Worm (Caenorhabditis elegans) whole organism, L1 larva: ENCODE results near the gene spp-10.

ENCODE experiments used
- C04F5.9 ChIP-seq: sonication (generic microtip); optimal IDR thresholded peaks from 2 replicates; lab custom pipeline; 2016; ENCODE audit warnings: missing genetic modification characterization, missing compliant biosample characterization
- C16A3.4 ChIP-seq: fragments of 150-350 bp; optimal IDR thresholded peaks from 2 replicates; lab custom pipeline; 2014; ENCODE audit warnings: missing biosample characterization, missing genetic modification characterization
- C34B4.2 ChIP-seq: sonication (generic microtip); optimal IDR thresholded peaks from 2 replicates; lab custom pipeline; 2017; ENCODE audit warnings: mild to moderate bottlenecking, missing genetic modification characterization, missing compliant biosample characterization
- F16B12.6 ChIP-seq: fragments of 150-350 bp; optimal IDR thresholded peaks from 2 replicates; lab custom pipeline; 2014; ENCODE audit warnings: missing biosample characterization, missing genetic modification characterization
- Y116A8C.19 ChIP-seq: sonication (generic microtip); optimal IDR thresholded peaks from 2 replicates; lab custom pipeline; 2016; ENCODE audit warnings: missing compliant biosample characterization, missing genetic modification characterization, borderline replicate concordance
- blmp-1 ChIP-seq: fragments of 150-350 bp; optimal IDR thresholded peaks from 2 replicates; lab custom pipeline; 2014; ENCODE audit warnings: missing biosample characterization, missing genetic modification characterization
- ceh-63 ChIP-seq: fragments of 200-800 bp; sonication (Bioruptor generic); optimal IDR thresholded peaks from 2 replicates; lab custom pipeline; 2018; ENCODE audit warnings: mild to moderate bottlenecking, missing genetic modification characterization, missing compliant biosample characterization
- ceh-82 ChIP-seq, 3 experiments: fragments of 150-350 bp in 1 of 3; sonication (generic microtip) in 2 of 3; optimal IDR thresholded peaks; 2 replicates each; lab custom pipeline; 2014 to 2017; ENCODE audit warnings: missing biosample characterization in 3 of 3, missing genetic modification characterization in 3 of 3
- ceh-88 ChIP-seq: fragments of 200-800 bp; sonication (Bioruptor generic); IDR thresholded peaks from 2 replicates; pipeline ENCODE4 v1.3.6; 2022; ENCODE audit warnings: missing genetic modification characterization, missing compliant biosample characterization
- dpl-1 ChIP-seq, 3 experiments: fragments of 150-350 bp in 2 of 3; sonication (generic microtip) in 1 of 3; optimal IDR thresholded peaks; 2 replicates each; lab custom pipeline; 2014 to 2017; ENCODE audit warnings: missing biosample characterization in 3 of 3, missing genetic modification characterization in 3 of 3, missing genetic modification reagents in 3 of 3
- efl-1 ChIP-seq, 4 experiments: fragments of 150-350 bp; optimal IDR thresholded peaks in 3 of 4; peaks in 1 of 4; 1 replicate in 1 of 4; 2 replicates in 3 of 4; lab custom pipeline; 2014; ENCODE audit warnings: missing biosample characterization in 2 of 4, missing genetic modification characterization in 2 of 4, missing genetic modification reagents in 2 of 4
- efl-3 ChIP-seq: fragments of 200-800 bp; sonication (Bioruptor generic); optimal IDR thresholded peaks from 2 replicates; lab custom pipeline; 2018; ENCODE audit warnings: mild to moderate bottlenecking, missing genetic modification characterization, missing compliant biosample characterization
- egl-13 ChIP-seq: sonication (generic microtip); optimal IDR thresholded peaks from 2 replicates; lab custom pipeline; 2016; ENCODE audit warnings: missing genotype, missing genetic modification reagents, missing genetic modification characterization, missing compliant biosample characterization
- egl-27 ChIP-seq, 2 experiments: fragments of 150-350 bp in 1 of 2; sonication (generic microtip); optimal IDR thresholded peaks; 3 replicates each; lab custom pipeline; 2017 to 2018; ENCODE audit warnings: missing biosample characterization in 2 of 2, missing genetic modification characterization in 2 of 2, missing genetic modification reagents in 2 of 2
- elt-2 ChIP-seq: sonication (generic microtip); optimal IDR thresholded peaks from 2 replicates; lab custom pipeline; 2016; ENCODE audit warnings: missing genetic modification characterization, mild to moderate bottlenecking, inconsistent platforms, missing compliant biosample characterization, missing genetic modification reagents
- ets-5 ChIP-seq: fragments of 200-800 bp; sonication (Bioruptor generic); IDR thresholded peaks from 2 replicates; pipeline ENCODE4 v1.3.6; 2022; ENCODE audit warnings: missing genetic modification characterization, missing compliant biosample characterization
- grh-1 ChIP-seq: fragments of 200-800 bp; sonication (Bioruptor generic); IDR thresholded peaks from 2 replicates; pipeline ENCODE4 v1.3.6; 2022; ENCODE audit warnings: missing genetic modification reagents, missing genetic modification characterization, missing compliant biosample characterization
- hlh-17 ChIP-seq: fragments of 200-800 bp; sonication (Bioruptor generic); optimal IDR thresholded peaks from 2 replicates; lab custom pipeline; 2018; ENCODE audit warnings: missing genetic modification characterization, mild to moderate bottlenecking, missing compliant biosample characterization, moderate library complexity, borderline replicate concordance
- hpl-2 ChIP-seq: fragments of 150-350 bp; optimal IDR thresholded peaks from 2 replicates; lab custom pipeline; 2014; ENCODE audit warnings: missing biosample characterization, missing genetic modification reagents, missing genetic modification characterization
- irx-1 ChIP-seq: sonication (generic microtip); optimal IDR thresholded peaks from 2 replicates; lab custom pipeline; 2016; ENCODE audit warnings: missing genetic modification characterization, missing compliant biosample characterization
- isw-1 ChIP-seq: fragments of 200-800 bp; sonication (Bioruptor generic); IDR thresholded peaks from 2 replicates; pipeline ENCODE4 v1.3.6; 2022; ENCODE audit warnings: missing genetic modification characterization, missing compliant biosample characterization
- jun-1 ChIP-seq: fragments of 150-350 bp; optimal IDR thresholded peaks from 2 replicates; lab custom pipeline; 2014; ENCODE audit warnings: missing biosample characterization, missing genetic modification reagents, missing genetic modification characterization
- lin-13 ChIP-seq: fragments of 150-350 bp; optimal IDR thresholded peaks from 2 replicates; lab custom pipeline; 2014; ENCODE audit warnings: missing biosample characterization, missing genetic modification reagents, missing genetic modification characterization
- lin-35 ChIP-seq, 2 experiments: fragments of 150-350 bp; optimal IDR thresholded peaks; 2 replicates each; lab custom pipeline; 2014; ENCODE audit warnings: missing biosample characterization in 2 of 2, missing genetic modification characterization in 2 of 2, missing genetic modification reagents in 2 of 2
- lin-39 ChIP-seq: fragments of 150-350 bp; optimal IDR thresholded peaks from 2 replicates; lab custom pipeline; 2014; ENCODE audit warnings: missing biosample characterization, missing genetic modification reagents, missing genetic modification characterization
- lir-3 ChIP-seq: sonication (generic microtip); optimal IDR thresholded peaks from 2 replicates; lab custom pipeline; 2016; ENCODE audit warnings: mild to moderate bottlenecking, missing genetic modification characterization, moderate library complexity, missing compliant biosample characterization; ENCODE audit not compliant: poor library complexity
- mdl-1 ChIP-seq, 2 experiments: fragments of 150-350 bp; optimal IDR thresholded peaks; 2 replicates each; lab custom pipeline; 2014 to 2017; ENCODE audit warnings: missing biosample characterization in 2 of 2, missing genetic modification characterization in 2 of 2, inconsistent platforms in 1 of 2
- mef-2 ChIP-seq: fragments of 150-350 bp; optimal IDR thresholded peaks from 2 replicates; lab custom pipeline; 2014; ENCODE audit warnings: missing biosample characterization, missing genetic modification characterization
- mep-1 ChIP-seq: fragments of 150-350 bp; optimal IDR thresholded peaks from 2 replicates; lab custom pipeline; 2014; ENCODE audit warnings: missing biosample characterization, missing genetic modification characterization
- nhr-11 ChIP-seq: fragments of 150-350 bp; optimal IDR thresholded peaks from 2 replicates; lab custom pipeline; 2014; ENCODE audit warnings: missing biosample characterization, missing genetic modification characterization
- nhr-12 ChIP-seq: sonication (generic microtip); optimal IDR thresholded peaks from 2 replicates; lab custom pipeline; 2017; ENCODE audit warnings: missing biosample characterization, missing genetic modification characterization
- nhr-19 ChIP-seq: fragments of 200-800 bp; sonication (Bioruptor generic); conservative IDR thresholded peaks from 2 replicates; pipeline ENCODE4 v1.3.6; 2022; ENCODE audit warnings: missing genetic modification characterization, missing compliant biosample characterization
- nhr-84 ChIP-seq: sonication (generic microtip); optimal IDR thresholded peaks from 2 replicates; lab custom pipeline; 2017; ENCODE audit warnings: missing biosample characterization, missing genetic modification characterization
- nhr-85 ChIP-seq: sonication (generic microtip); peaks from one replicate; lab custom pipeline; 2016; ENCODE audit warnings: missing genetic modification characterization, inconsistent platforms, missing compliant biosample characterization
- nhr-90 ChIP-seq: sonication (generic microtip); optimal IDR thresholded peaks from 2 replicates; lab custom pipeline; 2016; ENCODE audit warnings: mild to moderate bottlenecking, missing genetic modification characterization, missing compliant biosample characterization; ENCODE audit not compliant: poor library complexity
- pqm-1 ChIP-seq: sonication (generic microtip); optimal IDR thresholded peaks from 3 replicates; lab custom pipeline; 2017; ENCODE audit warnings: missing biosample characterization, missing genetic modification characterization
- rnt-1 ChIP-seq: sonication (generic microtip); optimal IDR thresholded peaks from 2 replicates; lab custom pipeline; 2016; ENCODE audit warnings: mild to moderate bottlenecking, missing genetic modification characterization, moderate library complexity, missing compliant biosample characterization
- snpc-4 ChIP-seq: fragments of 150-350 bp; optimal IDR thresholded peaks from 2 replicates; lab custom pipeline; 2014; ENCODE audit warnings: missing biosample characterization, missing genetic modification characterization
- snu-23 ChIP-seq: sonication (generic microtip); optimal IDR thresholded peaks from 2 replicates; lab custom pipeline; 2016; ENCODE audit warnings: missing genetic modification characterization, missing compliant biosample characterization
- sup-37 ChIP-seq: fragments of 200-800 bp; sonication (Bioruptor generic); optimal IDR thresholded peaks from 2 replicates; lab custom pipeline; 2018; ENCODE audit warnings: mild to moderate bottlenecking, missing genetic modification characterization, missing compliant biosample characterization
- swsn-7 ChIP-seq: sonication (generic microtip); optimal IDR thresholded peaks from 2 replicates; lab custom pipeline; 2016; ENCODE audit warnings: missing genetic modification characterization, missing compliant biosample characterization
- tlp-1 ChIP-seq: fragments of 150-350 bp; optimal IDR thresholded peaks from 2 replicates; lab custom pipeline; 2014; ENCODE audit warnings: missing biosample characterization, missing genetic modification characterization
- unc-130 ChIP-seq: fragments of 150-350 bp; optimal IDR thresholded peaks from 2 replicates; lab custom pipeline; 2017; ENCODE audit warnings: missing biosample characterization, missing genetic modification characterization, inconsistent platforms
- unc-62 ChIP-seq: fragments of 150-350 bp; optimal IDR thresholded peaks from 2 replicates; lab custom pipeline; 2014; ENCODE audit warnings: missing biosample characterization, missing genetic modification reagents, missing genetic modification characterization
- unc-86 ChIP-seq: sonication (generic microtip); optimal IDR thresholded peaks from 2 replicates; lab custom pipeline; 2016; ENCODE audit warnings: missing genetic modification characterization, missing compliant biosample characterization
- unc-98 ChIP-seq: fragments of 200-800 bp; sonication (Bioruptor generic); IDR thresholded peaks from 2 replicates; pipeline ENCODE4 v1.3.6; 2022; ENCODE audit warnings: missing genetic modification characterization, missing compliant biosample characterization
- vab-15 ChIP-seq: sonication (generic microtip); optimal IDR thresholded peaks from 2 replicates; lab custom pipeline; 2017; ENCODE audit warnings: missing genotype, mild to moderate bottlenecking, missing genetic modification characterization, missing compliant biosample characterization
- xbp-1 ChIP-seq: sonication (generic microtip); optimal IDR thresholded peaks from 2 replicates; lab custom pipeline; 2016; ENCODE audit warnings: missing genetic modification characterization, missing compliant biosample characterization
- zip-4 ChIP-seq: fragments of 200-800 bp; sonication (Bioruptor generic); optimal IDR thresholded peaks from 2 replicates; lab custom pipeline; 2018; ENCODE audit warnings: mild to moderate bottlenecking, missing genetic modification characterization, moderate library complexity, missing compliant biosample characterization

Gene spp-10

ce11 chrIV:8526579-8526978 is 49.6 kb downstream of the spp-10 start:
- TF ChIP-seq elt-2 (peak; percentile 6), Y116A8C.19 (tag; lab: Kevin White, UChicago) (no peak), nhr-84 (tag; lab: Kevin White, UChicago) (no peak), C04F5.9 (tag; lab: Kevin White, UChicago) (no peak), ceh-63 (GFP tag; lab: Kevin White, UChicago) (no peak), egl-13 (tag; lab: Kevin White, UChicago) (no peak), lin-39 (tag; lab: Kevin White, UChicago) (no peak), mdl-1 (tag; optimal IDR thresholded peaks at IDR 0.05; lab: Kevin White, UChicago) (no peak)

- TF ChIP-seq C34B4.2 (tag; lab: Kevin White, UChicago), result no peak
- no peak for TF ChIP-seq nhr-12
- no peak for TF ChIP-seq unc-86 (tag; lab: Kevin White, UChicago)
- TF ChIP-seq snpc-4, result peak; percentile 30
- TF ChIP-seq mep-1 (tag; lab: Kevin White, UChicago), result peak; percentile 83
- peak; percentile 26 for TF ChIP-seq sup-37 (GFP tag; lab: Kevin White, UChicago)
- peak; percentile 61 for TF ChIP-seq C16A3.4 (tag; lab: Kevin White, UChicago)
- peak; percentile 60 for TF ChIP-seq irx-1 (tag; lab: Kevin White, UChicago)
- TF ChIP-seq tlp-1 (tag; lab: Kevin White, UChicago), result peak; percentile 78
- TF ChIP-seq F16B12.6 (tag; lab: Kevin White, UChicago), result no peak
- peak; percentile 72 for TF ChIP-seq nhr-11 (tag; lab: Kevin White, UChicago)
- peak; percentile 44 for TF ChIP-seq lin-13 (GFP tag; lab: Kevin White, UChicago)
- TF ChIP-seq vab-15 (tag; lab: Kevin White, UChicago), result peak; percentile 78
- no peak for TF ChIP-seq efl-3 (GFP tag; lab: Kevin White, UChicago)
- TF ChIP-seq ceh-82 (tag; optimal IDR thresholded peaks at IDR 0.05; lab: Kevin White, UChicago), result peak in 1 of 3 experiments; percentile 5
- no peak for TF ChIP-seq ceh-88 (GFP tag; lab: Robert Waterston, UW)
- TF ChIP-seq nhr-85, result peak; percentile 98
- TF ChIP-seq snu-23 (GFP tag; lab: Kevin White, UChicago), result peak; percentile 84
- TF ChIP-seq nhr-19 (GFP tag; lab: Robert Waterston, UW), result peak; percentile 90
- no peak for TF ChIP-seq unc-98 (GFP tag; lab: Robert Waterston, UW)
- TF ChIP-seq egl-27 (tag; optimal IDR thresholded peaks at IDR 0.05; lab: Kevin White, UChicago), result peak; percentile 28 to 57
- peak; percentile 81 for TF ChIP-seq jun-1
- TF ChIP-seq efl-1 (optimal IDR thresholded peaks at IDR 0.05; lab: Kevin White, UChicago), result peak; percentile 21 to 52
- peak in 1 of 2 experiments; percentile 95 for TF ChIP-seq efl-1 (GFP tag; optimal IDR thresholded peaks at IDR 0.05 in 1 of 2; lab: Kevin White, UChicago)
- TF ChIP-seq swsn-7 (tag; lab: Kevin White, UChicago), result peak; percentile 64
- peak; percentile 12 for TF ChIP-seq C04F5.9 (tag; lab: Kevin White, UChicago)
- TF ChIP-seq unc-130 (tag; lab: Kevin White, UChicago), result peak; percentile 83
- TF ChIP-seq ets-5 (GFP tag; lab: Robert Waterston, UW), result no peak
- TF ChIP-seq rnt-1 (tag; lab: Kevin White, UChicago), result peak; percentile 28
- peak; percentile 93 for TF ChIP-seq nhr-90
- peak; percentile 85 for TF ChIP-seq blmp-1 (tag; lab: Kevin White, UChicago)
- TF ChIP-seq lir-3 (tag; lab: Kevin White, UChicago), result peak; percentile 48
- TF ChIP-seq elt-2, result peak; percentile 100
- TF ChIP-seq lin-35 (GFP tag; optimal IDR thresholded peaks at IDR 0.05; lab: Kevin White, UChicago), result peak; percentile 15 to 82
- peak in 1 of 2 experiments; percentile 95 for TF ChIP-seq mdl-1 (tag; optimal IDR thresholded peaks at IDR 0.05; lab: Kevin White, UChicago)
- no peak for TF ChIP-seq unc-62
- TF ChIP-seq isw-1 (GFP tag; lab: Robert Waterston, UW), result no peak
- TF ChIP-seq xbp-1 (tag; lab: Kevin White, UChicago), result peak; percentile 63
- TF ChIP-seq dpl-1 (GFP tag; optimal IDR thresholded peaks at IDR 0.05; lab: Kevin White, UChicago), result peak in 1 of 3 experiments; percentile 40
- peak; percentile 68 for TF ChIP-seq pqm-1 (tag; lab: Kevin White, UChicago)
- peak; percentile 2 for TF ChIP-seq egl-13 (tag; lab: Kevin White, UChicago)
- TF ChIP-seq zip-4 (GFP tag; lab: Kevin White, UChicago), result no peak
- TF ChIP-seq mef-2, result peak; percentile 69
- no peak for TF ChIP-seq hlh-17 (GFP tag; lab: Kevin White, UChicago)
- TF ChIP-seq hpl-2, result peak; percentile 75
- TF ChIP-seq grh-1 (GFP tag; lab: Robert Waterston, UW), result peak; percentile 78
These were observed 50.6 kb downstream of the spp-10 start for ce11 chrIV:8527598-8528012.
